Fruit fly (Drosophila melanogaster) whole organism, embryonic: ENCODE measurements around the gene CG3726.

Experiments
- Ada2b ChIP-seq: fragments of 200-800 bp; sonication (Bioruptor generic); IDR thresholded peaks from 2 replicates; pipeline ENCODE4 v1.3.6; 2022; ENCODE audit warnings: missing biosample characterization, missing genetic modification characterization
- Awh ChIP-seq: fragments of 200-800 bp; sonication (Bioruptor generic); IDR thresholded peaks from 2 replicates; pipeline ENCODE4, ENCODE4 v1.3.6; 2022; ENCODE audit warnings: missing biosample characterization, missing genetic modification characterization
- BtbVII ChIP-seq: fragments of 200-800 bp; sonication (Bioruptor generic); optimal IDR thresholded peaks from 3 replicates; lab custom pipeline; 2017; ENCODE audit warnings: missing biosample characterization, mild to moderate bottlenecking, missing genetic modification characterization
- Bteb2 ChIP-seq: fragments of 200-800 bp; sonication (Bioruptor generic); optimal IDR thresholded peaks from 2 replicates; lab custom pipeline; 2016; ENCODE audit warnings: missing biosample characterization, missing genetic modification characterization
- CG10147 ChIP-seq: fragments of 200-800 bp; sonication (Bioruptor generic); optimal IDR thresholded peaks from 2 replicates; lab custom pipeline; 2019; ENCODE audit warnings: missing biosample characterization, mild to moderate bottlenecking, missing genetic modification characterization, moderate library complexity
- CG10979 ChIP-seq: fragments of 200-800 bp; sonication (Bioruptor generic); optimal IDR thresholded peaks from 2 replicates; lab custom pipeline; 2018; ENCODE audit warnings: missing biosample characterization, mild to moderate bottlenecking, missing genetic modification characterization, moderate library complexity
- CG11093 ChIP-seq: fragments of 200-800 bp; sonication (Bioruptor generic); IDR thresholded peaks from 3 replicates; pipeline ENCODE4 v1.3.6; 2022; ENCODE audit warnings: missing biosample characterization, missing genetic modification characterization
- CG14441 ChIP-seq: fragments of 200-800 bp; sonication (Bioruptor generic); IDR thresholded peaks from 2 replicates; pipeline ENCODE4 v1.3.6; 2022; ENCODE audit warnings: missing biosample characterization, missing genetic modification characterization
- CG14667 ChIP-seq: fragments of 200-800 bp; sonication (Bioruptor generic); IDR thresholded peaks from 2 replicates; pipeline ENCODE4 v1.3.6; 2022; ENCODE audit warnings: missing biosample characterization, missing genetic modification characterization
- CG14965 ChIP-seq: fragments of 200-800 bp; sonication (Bioruptor generic); optimal IDR thresholded peaks from 2 replicates; lab custom pipeline; 2016; ENCODE audit warnings: missing biosample characterization, missing genetic modification characterization, borderline replicate concordance
- CG2678 ChIP-seq: fragments of 200-800 bp; sonication (Bioruptor generic); optimal IDR thresholded peaks from 3 replicates; lab custom pipeline; 2019; ENCODE audit warnings: missing biosample characterization, mild to moderate bottlenecking, missing genetic modification characterization, moderate library complexity
- CG31388 ChIP-seq: fragments of 200-800 bp; sonication (Bioruptor generic); optimal IDR thresholded peaks from 2 replicates; lab custom pipeline; 2016; ENCODE audit warnings: missing biosample characterization, missing genetic modification characterization
- CG3847 ChIP-seq: fragments of 200-800 bp; sonication (Bioruptor generic); IDR thresholded peaks from 2 replicates; pipeline ENCODE4 v1.3.6; 2022; ENCODE audit warnings: missing biosample characterization, missing genetic modification characterization
- CG3995 ChIP-seq: fragments of 200-800 bp; sonication (Bioruptor generic); optimal IDR thresholded peaks from 3 replicates; lab custom pipeline; 2016; ENCODE audit warnings: missing biosample characterization, missing genetic modification characterization
- CG4404 ChIP-seq: fragments of 200-800 bp; sonication (Bioruptor generic); IDR thresholded peaks from 2 replicates; pipeline ENCODE4 v1.3.6; 2022; ENCODE audit warnings: missing biosample characterization, missing genetic modification characterization
- CG8478 ChIP-seq: fragments of >200 bp; optimal IDR thresholded peaks from 2 replicates; lab custom pipeline; 2018
- CG9215 ChIP-seq: fragments of 200-800 bp; sonication (Bioruptor generic); IDR thresholded peaks from 2 replicates; pipeline ENCODE4 v1.3.6; 2022; ENCODE audit warnings: missing biosample characterization, missing genetic modification characterization
- CG9609 ChIP-seq: fragments of 200-800 bp; sonication (Bioruptor generic); optimal IDR thresholded peaks from 3 replicates; lab custom pipeline; 2016; ENCODE audit warnings: missing biosample characterization, missing genetic modification characterization
- CoRest ChIP-seq: fragments of 200-800 bp; sonication (Bioruptor generic); optimal IDR thresholded peaks from 3 replicates; lab custom pipeline; 2018; ENCODE audit warnings: missing biosample characterization, mild to moderate bottlenecking, missing genetic modification characterization, moderate library complexity
- Dad ChIP-seq: fragments of 200-800 bp; sonication (Bioruptor generic); optimal IDR thresholded peaks from 3 replicates; lab custom pipeline; 2016; ENCODE audit warnings: missing biosample characterization, missing genetic modification characterization
- Dp ChIP-seq: fragments of 200-800 bp; sonication (Bioruptor generic); optimal IDR thresholded peaks from 2 replicates; lab custom pipeline; 2018; ENCODE audit warnings: missing biosample characterization, mild to moderate bottlenecking, missing genetic modification characterization, moderate library complexity
- Dref ChIP-seq: fragments of 200-800 bp; sonication (Bioruptor generic); IDR thresholded peaks from 2 replicates; pipeline ENCODE4 v1.3.6; 2022; ENCODE audit warnings: missing biosample characterization, missing genetic modification characterization
- Eip74EF ChIP-seq, 2 experiments: fragments of 200-800 bp in 1 of 2; fragments of >200 bp in 1 of 2; sonication (Bioruptor generic) in 1 of 2; optimal IDR thresholded peaks; 2 replicates each; lab custom pipeline; 2017 to 2019; ENCODE audit warnings: missing biosample characterization in 2 of 2, missing genetic modification characterization in 2 of 2, mild to moderate bottlenecking in 1 of 2, moderate library complexity in 1 of 2
- HmgD ChIP-seq: fragments of 200-800 bp; sonication (Bioruptor generic); optimal IDR thresholded peaks from 3 replicates; lab custom pipeline; 2016; ENCODE audit warnings: missing biosample characterization, missing genetic modification characterization
- Hmx ChIP-seq: fragments of 200-800 bp; sonication (Bioruptor generic); optimal IDR thresholded peaks from 2 replicates; lab custom pipeline; 2016; ENCODE audit warnings: missing biosample characterization, missing genetic modification characterization
- Mes4 ChIP-seq: fragments of 200-800 bp; sonication (Bioruptor generic); optimal IDR thresholded peaks from 2 replicates; lab custom pipeline; 2016; ENCODE audit warnings: missing biosample characterization, missing genetic modification characterization
- NFAT ChIP-seq: fragments of 200-800 bp; sonication (Bioruptor generic); IDR thresholded peaks from 2 replicates; pipeline ENCODE4 v1.3.6; 2022; ENCODE audit warnings: missing biosample characterization, missing genetic modification characterization
- Sox100B ChIP-seq: fragments of 200-800 bp; sonication (Bioruptor generic); optimal IDR thresholded peaks from 3 replicates; lab custom pipeline; 2018; ENCODE audit warnings: missing biosample characterization, mild to moderate bottlenecking, missing genetic modification characterization
- caup ChIP-seq: fragments of 200-800 bp; sonication (Bioruptor generic); optimal IDR thresholded peaks from 3 replicates; lab custom pipeline; 2017; ENCODE audit warnings: missing biosample characterization, mild to moderate bottlenecking, missing genetic modification characterization, moderate library complexity; ENCODE audit not compliant: severe bottlenecking
- corto ChIP-seq: fragments of 200-800 bp; sonication (Bioruptor generic); optimal IDR thresholded peaks from 2 replicates; lab custom pipeline; 2016; ENCODE audit warnings: missing biosample characterization, mild to moderate bottlenecking, missing genetic modification characterization, moderate library complexity
- crp ChIP-seq, 2 experiments: fragments of 200-800 bp; sonication (Bioruptor generic); optimal IDR thresholded peaks; 2 replicates in 1 of 2; 3 replicates in 1 of 2; lab custom pipeline; 2017; ENCODE audit warnings: missing biosample characterization in 2 of 2, missing genetic modification characterization in 2 of 2, mild to moderate bottlenecking in 1 of 2, moderate library complexity in 1 of 2
- fd96Cb ChIP-seq: fragments of 200-800 bp; sonication (Bioruptor generic); optimal IDR thresholded peaks from 2 replicates; lab custom pipeline; 2018; ENCODE audit warnings: missing biosample characterization, mild to moderate bottlenecking, missing genetic modification characterization, moderate library complexity
- gsb ChIP-seq: fragments of 200-800 bp; sonication (Bioruptor generic); IDR thresholded peaks from 2 replicates; pipeline ENCODE4 v1.3.6; 2022; ENCODE audit warnings: missing biosample characterization, missing genetic modification characterization
- hkb ChIP-seq, 2 experiments: fragments of 200-800 bp in 1 of 2; fragments of >200 bp in 1 of 2; sonication (Bioruptor generic) in 1 of 2; IDR thresholded peaks in 1 of 2; optimal IDR thresholded peaks in 1 of 2; 2 replicates each; pipeline versions ENCODE4 v1.3.6 to Lab custom; 2017 to 2022; ENCODE audit warnings: missing biosample characterization in 1 of 2, missing genetic modification characterization in 1 of 2
- lov ChIP-seq, 2 experiments: fragments of 200-800 bp in 1 of 2; fragments of >200 bp in 1 of 2; sonication (Bioruptor generic) in 1 of 2; IDR thresholded peaks in 1 of 2; optimal IDR thresholded peaks in 1 of 2; 2 replicates in 1 of 2; 3 replicates in 1 of 2; pipeline versions ENCODE4 v1.3.6 to Lab custom; 2017 to 2022; ENCODE audit warnings: missing biosample characterization in 1 of 2, missing genetic modification characterization in 1 of 2
- nerfin-2 ChIP-seq: fragments of 200-800 bp; sonication (Bioruptor generic); IDR thresholded peaks from 2 replicates; pipeline ENCODE4 v1.3.6; 2022; ENCODE audit warnings: missing biosample characterization, missing genetic modification characterization; ENCODE audit not compliant: partially characterized antibody
- nmo ChIP-seq: fragments of 200-800 bp; sonication (Bioruptor generic); optimal IDR thresholded peaks from 2 replicates; lab custom pipeline; 2018; ENCODE audit warnings: missing biosample characterization, mild to moderate bottlenecking, missing genetic modification characterization, moderate library complexity
- otp ChIP-seq: fragments of 200-800 bp; sonication (Bioruptor generic); IDR thresholded peaks from 3 replicates; pipeline ENCODE4, ENCODE4 v1.3.6; 2022; ENCODE audit warnings: missing biosample characterization, missing genetic modification characterization
- pan ChIP-seq, 4 experiments: fragments of >200 bp in 3 of 4; fragments of 200-800 bp in 1 of 4; sonication (Bioruptor generic) in 1 of 4; optimal IDR thresholded peaks in 3 of 4; IDR thresholded peaks in 1 of 4; 2 replicates each; pipeline versions ENCODE4 v1.3.6 to Lab custom; 2017 to 2022; ENCODE audit warnings: missing biosample characterization in 2 of 4, missing genetic modification characterization in 2 of 4, mixed read lengths in 1 of 4
- pros ChIP-seq: fragments of 200-800 bp; sonication (Bioruptor generic); optimal IDR thresholded peaks from 3 replicates; lab custom pipeline; 2019; ENCODE audit warnings: missing biosample characterization, mild to moderate bottlenecking, missing genetic modification characterization, moderate library complexity
- psq ChIP-seq: fragments of 200-800 bp; sonication (Bioruptor generic); optimal IDR thresholded peaks from 2 replicates; lab custom pipeline; 2017; ENCODE audit warnings: missing biosample characterization, missing genetic modification characterization
- row ChIP-seq: fragments of 200-800 bp; sonication (Bioruptor generic); IDR thresholded peaks from 3 replicates; pipeline ENCODE4 v1.3.6; 2022; ENCODE audit warnings: missing biosample characterization, missing genetic modification characterization
- sr ChIP-seq: fragments of 200-800 bp; sonication (Bioruptor generic); IDR thresholded peaks from 3 replicates; pipeline ENCODE4 v1.3.6; 2022; ENCODE audit warnings: missing biosample characterization, missing genetic modification characterization
- tgo ChIP-seq: fragments of 200-800 bp; sonication (Bioruptor generic); IDR thresholded peaks from 3 replicates; pipeline ENCODE4 v1.3.6; 2022; ENCODE audit warnings: missing biosample characterization, missing genetic modification characterization
- tna ChIP-seq: fragments of 200-800 bp; sonication (Bioruptor generic); IDR thresholded peaks from 2 replicates; pipeline ENCODE4 v1.3.6; 2022; ENCODE audit warnings: missing biosample characterization, missing genetic modification characterization; ENCODE audit not compliant: partially characterized antibody
- wek ChIP-seq: fragments of 200-800 bp; sonication (Bioruptor generic); optimal IDR thresholded peaks from 3 replicates; lab custom pipeline; 2018; ENCODE audit warnings: missing biosample characterization, mild to moderate bottlenecking, missing genetic modification characterization, moderate library complexity
- zfh2 ChIP-seq: fragments of 200-800 bp; sonication (Bioruptor generic); optimal IDR thresholded peaks from 2 replicates; lab custom pipeline; 2016; ENCODE audit warnings: missing biosample characterization, missing genetic modification characterization

The CG3726 gene

dm6 chrX:5895821-5896550 lies 20.9 kb upstream of the CG3726 start (continued):
- TF ChIP-seq sr (GFP tag; lab: Robert Waterston, UW) = peak; percentile 84
- peak; percentile 74 for TF ChIP-seq CG31388 (GFP tag; lab: Kevin White, UChicago)
- peak; percentile 83 for TF ChIP-seq corto
- peak; percentile 84 for TF ChIP-seq row (GFP tag; lab: Robert Waterston, UW)
- peak; percentile 92 for TF ChIP-seq Awh (GFP tag; lab: Robert Waterston, UW)
- TF ChIP-seq CG10147 (GFP tag; lab: Kevin White, UChicago) = peak; percentile 67
- peak; percentile 86 for TF ChIP-seq CG14441 (GFP tag; lab: Robert Waterston, UW)
- TF ChIP-seq CG2678 (tag; lab: Kevin White, UChicago) = peak; percentile 88
- TF ChIP-seq psq (GFP tag; lab: Kevin White, UChicago) = peak; percentile 30
- TF ChIP-seq CG3847 (GFP tag; lab: Robert Waterston, UW) = peak; percentile 76
- no peak for TF ChIP-seq Hmx (GFP tag; lab: Kevin White, UChicago)
- TF ChIP-seq CG8478 (lab: Kevin White, UChicago) = no peak
- TF ChIP-seq tna = no peak
- peak; percentile 83 for TF ChIP-seq Sox100B (GFP tag; lab: Kevin White, UChicago)
- no peak for TF ChIP-seq Dref (GFP tag; lab: Robert Waterston, UW)
- TF ChIP-seq fd96Cb (tag; lab: Kevin White, UChicago) = peak; percentile 92
- TF ChIP-seq CG14667 (GFP tag; lab: Robert Waterston, UW) = peak; percentile 85
- no peak for TF ChIP-seq hkb (optimal IDR thresholded peaks at IDR 0.05; lab: Kevin White, UChicago)
- TF ChIP-seq hkb (GFP tag; IDR thresholded peaks at IDR 0.05; lab: Robert Waterston, UW) = peak; percentile 94
- TF ChIP-seq CG3995 (GFP tag; lab: Kevin White, UChicago) = peak; percentile 23
- peak in 1 of 2 experiments; percentile 44 for TF ChIP-seq crp (GFP tag; optimal IDR thresholded peaks at IDR 0.05; lab: Kevin White, UChicago)
- TF ChIP-seq Dp = no peak
- peak; percentile 88 for TF ChIP-seq tgo
- TF ChIP-seq pan (optimal IDR thresholded peaks at IDR 0.05; lab: Kevin White, UChicago) = no peak
- peak in 1 of 2 experiments; percentile 92 for TF ChIP-seq pan (GFP tag; optimal IDR thresholded peaks at IDR 0.05 in 1 of 2, IDR thresholded peaks at IDR 0.05 in 1 of 2)
- no peak for TF ChIP-seq nerfin-2
- peak; percentile 77 for TF ChIP-seq Bteb2
- peak; percentile 82 for TF ChIP-seq CG9609
- peak; percentile 67 for TF ChIP-seq CG9215
- TF ChIP-seq NFAT (GFP tag; lab: Robert Waterston, UW) = peak; percentile 69
- TF ChIP-seq CG10979 = peak; percentile 92
- TF ChIP-seq otp (GFP tag; lab: Robert Waterston, UW) = peak; percentile 96
- peak; percentile 86; the same call in 2 of the 3 replicates for TF ChIP-seq CG11093 (GFP tag; lab: Robert Waterston, UW)
- TF ChIP-seq Ada2b (GFP tag; lab: Robert Waterston, UW) = peak; percentile 93
- TF ChIP-seq wek (GFP tag; lab: Kevin White, UChicago) = peak; percentile 77
- TF ChIP-seq caup (GFP tag; lab: Kevin White, UChicago) = peak; percentile 78
- peak; percentile 75 for TF ChIP-seq CG14965 (GFP tag; lab: Kevin White, UChicago)
- peak; percentile 78 for TF ChIP-seq CG4404
- peak; percentile 78 for TF ChIP-seq Dad
- TF ChIP-seq nmo = peak; percentile 92
- peak; percentile 81 for TF ChIP-seq CoRest (tag; lab: Kevin White, UChicago)
- no peak for TF ChIP-seq pros
- peak; percentile 69 for TF ChIP-seq gsb (GFP tag; lab: Robert Waterston, UW)
- TF ChIP-seq Mes4 (GFP tag; lab: Kevin White, UChicago) = peak; percentile 84
- no peak for TF ChIP-seq lov (optimal IDR thresholded peaks at IDR 0.05; lab: Kevin White, UChicago)
- peak; percentile 95 for TF ChIP-seq lov (GFP tag; IDR thresholded peaks at IDR 0.05; lab: Robert Waterston, UW)
- TF ChIP-seq zfh2 (GFP tag; lab: Kevin White, UChicago) = peak; percentile 30
- TF ChIP-seq HmgD = peak; percentile 77
- peak; percentile 82 for TF ChIP-seq BtbVII (GFP tag; lab: Kevin White, UChicago)
- peak in 1 of 2 experiments; percentile 81 for TF ChIP-seq Eip74EF (GFP tag; optimal IDR thresholded peaks at IDR 0.05; lab: Kevin White, UChicago)
